Worm (Caenorhabditis elegans): Measurements from ENCODE around the gene Y57G11A.4.

- TF ChIP-seq klf-2 (GFP tag; conservative IDR thresholded peaks at IDR 0.05) (no peak), flt-1 (GFP tag; IDR thresholded peaks at IDR 0.05) (no peak), med-1 (GFP tag; optimal IDR thresholded peaks at IDR 0.05; ENCODE audit: insufficient read depth) (no peak), T22C8.4 (GFP tag; IDR thresholded peaks at IDR 0.05) (no peak)
Observed at ce11 chrIV:14456667-14457066, 25.4 kb upstream of the Y57G11A.4 start, which contains the start of gene nspg-9.

Data from whole organism, midembryonic.